Worm (Caenorhabditis elegans) whole organism, L3 larva: ENCODE measurements around the gene C16D9.1.
A peak's percentile ranks its signal among the peaks of the same experiment; 100 is the strongest.

ENCODE experiments used
- R02D3.7 ChIP-seq: fragments of 150-350 bp; optimal IDR thresholded peaks from 2 replicates; lab custom pipeline; 2014; ENCODE audit warnings: missing biosample characterization, missing genetic modification characterization
- ZK546.5 ChIP-seq: sonication (generic microtip); optimal IDR thresholded peaks from 2 replicates; lab custom pipeline; 2017; ENCODE audit warnings: missing biosample characterization, missing genetic modification characterization
- aly-2 ChIP-seq: fragments of 150-350 bp; optimal IDR thresholded peaks from 2 replicates; lab custom pipeline; 2014; ENCODE audit warnings: missing biosample characterization, missing genetic modification characterization
- ama-1 ChIP-seq: fragments of 150-350 bp; optimal IDR thresholded peaks from 2 replicates; lab custom pipeline; 2018
- ceh-16 ChIP-seq: sonication (generic microtip); optimal IDR thresholded peaks from 2 replicates; lab custom pipeline; 2017; ENCODE audit warnings: missing biosample characterization, missing genetic modification characterization
- ceh-28 ChIP-seq: fragments of 150-350 bp; optimal IDR thresholded peaks from 2 replicates; lab custom pipeline; 2014; ENCODE audit warnings: missing biosample characterization, missing genetic modification reagents, missing genetic modification characterization
- ceh-82 ChIP-seq: fragments of 150-350 bp; optimal IDR thresholded peaks from 2 replicates; lab custom pipeline; 2014; ENCODE audit warnings: missing biosample characterization, missing genetic modification characterization
- ceh-9 ChIP-seq: sonication (generic microtip); optimal IDR thresholded peaks from 2 replicates; lab custom pipeline; 2018; ENCODE audit warnings: missing biosample characterization, missing genetic modification characterization
- daf-12 ChIP-seq: fragments of 150-350 bp; optimal IDR thresholded peaks from 2 replicates; lab custom pipeline; 2014; ENCODE audit warnings: missing biosample characterization, missing genetic modification reagents, missing genetic modification characterization
- egl-27 ChIP-seq: sonication (generic microtip); optimal IDR thresholded peaks from 4 replicates; lab custom pipeline; 2017; ENCODE audit warnings: missing biosample characterization, missing genetic modification reagents, missing genetic modification characterization
- egl-5 ChIP-seq: fragments of 150-350 bp; optimal IDR thresholded peaks from 2 replicates; lab custom pipeline; 2017; ENCODE audit warnings: missing biosample characterization, missing genetic modification reagents, missing genetic modification characterization, inconsistent platforms
- elt-1 ChIP-seq: fragments of 150-350 bp; optimal IDR thresholded peaks from 2 replicates; lab custom pipeline; 2014; ENCODE audit warnings: missing biosample characterization, missing genetic modification characterization
- elt-2 ChIP-seq: sonication (generic microtip); optimal IDR thresholded peaks from 2 replicates; lab custom pipeline; 2016; ENCODE audit warnings: missing genetic modification reagents, mild to moderate bottlenecking, missing genetic modification characterization, missing compliant biosample characterization
- elt-3 ChIP-seq, 3 experiments: fragments of 150-350 bp in 1 of 3; sonication (generic microtip) in 2 of 3; optimal IDR thresholded peaks; 2 replicates in 2 of 3; 4 replicates in 1 of 3; lab custom pipeline; 2014 to 2017; ENCODE audit warnings: missing biosample characterization in 3 of 3, missing genetic modification characterization in 3 of 3
- fkh-10 ChIP-seq: sonication (generic microtip); optimal IDR thresholded peaks from 2 replicates; lab custom pipeline; 2017; ENCODE audit warnings: missing biosample characterization, missing genetic modification reagents, missing genetic modification characterization
- fos-1 ChIP-seq: fragments of 150-350 bp; optimal IDR thresholded peaks from 2 replicates; lab custom pipeline; 2014; ENCODE audit warnings: missing biosample characterization, missing genetic modification characterization
- hmg-11 ChIP-seq: sonication (generic microtip); optimal IDR thresholded peaks from 2 replicates; lab custom pipeline; 2016; ENCODE audit warnings: missing genetic modification characterization, missing compliant biosample characterization
- jun-1 ChIP-seq: fragments of 150-350 bp; optimal IDR thresholded peaks from 2 replicates; lab custom pipeline; 2014; ENCODE audit warnings: missing biosample characterization, missing genetic modification reagents, missing genetic modification characterization
- lin-15B ChIP-seq: fragments of 150-350 bp; optimal IDR thresholded peaks from 2 replicates; lab custom pipeline; 2014; ENCODE audit warnings: missing biosample characterization, missing genetic modification characterization
- lin-39 ChIP-seq: fragments of 150-350 bp; optimal IDR thresholded peaks from 2 replicates; lab custom pipeline; 2018; ENCODE audit warnings: missing biosample characterization, missing genetic modification reagents, missing genetic modification characterization
- mdl-1 ChIP-seq: fragments of 150-350 bp; optimal IDR thresholded peaks from 2 replicates; lab custom pipeline; 2014; ENCODE audit warnings: missing biosample characterization, missing genetic modification characterization
- mml-1 ChIP-seq: fragments of 150-350 bp; sonication (generic microtip); optimal IDR thresholded peaks from 3 replicates; lab custom pipeline; 2014; ENCODE audit warnings: missing biosample characterization, missing genetic modification characterization
- nfya-1 ChIP-seq: sonication (generic microtip); optimal IDR thresholded peaks from 2 replicates; lab custom pipeline; 2017; ENCODE audit warnings: missing genetic modification characterization, mild to moderate bottlenecking, missing compliant biosample characterization, antibody characterized with exemption, moderate library complexity; ENCODE audit not compliant: insufficient read depth
- nhr-12 ChIP-seq: fragments of 150-350 bp; optimal IDR thresholded peaks from 2 replicates; lab custom pipeline; 2014; ENCODE audit warnings: missing biosample characterization, missing genetic modification characterization
- nhr-23 ChIP-seq: fragments of 150-350 bp; optimal IDR thresholded peaks from 2 replicates; lab custom pipeline; 2014; ENCODE audit warnings: missing biosample characterization, missing genetic modification reagents, missing genetic modification characterization
- nhr-25 ChIP-seq: sonication (generic microtip); optimal IDR thresholded peaks from 2 replicates; lab custom pipeline; 2017; ENCODE audit warnings: missing biosample characterization, missing genetic modification characterization
- nhr-28 ChIP-seq: fragments of 150-350 bp; optimal IDR thresholded peaks from 2 replicates; lab custom pipeline; 2014; ENCODE audit warnings: missing biosample characterization, missing genetic modification characterization
- nhr-43 ChIP-seq: sonication (generic microtip); optimal IDR thresholded peaks from 2 replicates; lab custom pipeline; 2016; ENCODE audit warnings: mild to moderate bottlenecking, missing genetic modification characterization, missing compliant biosample characterization; ENCODE audit not compliant: poor library complexity, severe bottlenecking
- nhr-76 ChIP-seq: fragments of 150-350 bp; sonication (generic microtip); optimal IDR thresholded peaks from 5 replicates; lab custom pipeline; 2014; ENCODE audit warnings: missing biosample characterization, missing genetic modification characterization
- pha-4 ChIP-seq: fragments of 150-350 bp; optimal IDR thresholded peaks from 2 replicates; lab custom pipeline; 2014; ENCODE audit warnings: missing biosample characterization, missing genetic modification reagents, missing genetic modification characterization
- pqm-1 ChIP-seq: fragments of 150-350 bp; optimal IDR thresholded peaks from 2 replicates; lab custom pipeline; 2017; ENCODE audit warnings: missing biosample characterization, missing genetic modification characterization, inconsistent platforms
- sea-2 ChIP-seq: fragments of 150-350 bp; sonication (generic microtip); optimal IDR thresholded peaks from 4 replicates; lab custom pipeline; 2014; ENCODE audit warnings: missing biosample characterization, missing genetic modification reagents, missing genetic modification characterization
- skn-1 ChIP-seq: fragments of 150-350 bp; optimal IDR thresholded peaks from 2 replicates; lab custom pipeline; 2014; ENCODE audit warnings: missing biosample characterization, missing genetic modification characterization
- snpc-4 ChIP-seq: fragments of 150-350 bp; optimal IDR thresholded peaks from 2 replicates; lab custom pipeline; 2014; ENCODE audit warnings: missing biosample characterization, missing genetic modification characterization
- tbx-2 ChIP-seq: sonication (generic microtip); optimal IDR thresholded peaks from 2 replicates; lab custom pipeline; 2016; ENCODE audit warnings: mild to moderate bottlenecking, missing genetic modification characterization, missing compliant biosample characterization
- unc-39 ChIP-seq: sonication (generic microtip); optimal IDR thresholded peaks from 4 replicates; lab custom pipeline; 2017; ENCODE audit warnings: missing biosample characterization, missing genetic modification characterization
- unc-62 ChIP-seq: fragments of 150-350 bp; sonication (generic microtip); optimal IDR thresholded peaks from 4 replicates; lab custom pipeline; 2014; ENCODE audit warnings: missing biosample characterization, missing genetic modification reagents, missing genetic modification characterization
- zag-1 ChIP-seq: fragments of 150-350 bp; optimal IDR thresholded peaks from 2 replicates; lab custom pipeline; 2014; ENCODE audit warnings: missing biosample characterization, missing genetic modification characterization
- ztf-4 ChIP-seq: fragments of 150-350 bp; optimal IDR thresholded peaks from 2 replicates; lab custom pipeline; 2014; ENCODE audit warnings: missing biosample characterization, missing genetic modification characterization

C16D9.1 gene

ce11 chrV:8302522-8302921, 43.4 kb downstream of the C16D9.1 start, which contains the start of gene sel-9:
Gene sel-9 (minus strand): TSS chrV:8302580.
- TF ChIP-seq ceh-28 (tag; lab: Kevin White, UChicago) (peak; percentile 9), fos-1 (no peak), elt-2 (peak; percentile 22), ZK546.5 (tag; lab: Kevin White, UChicago) (no peak), skn-1 (tag; lab: Kevin White, UChicago) (peak; percentile 16), zag-1 (tag; lab: Kevin White, UChicago) (no peak), nhr-28 (tag; lab: Kevin White, UChicago) (no peak), nhr-43 (tag; lab: Kevin White, UChicago) (no peak), ama-1 (lab: Kevin White, UChicago) (no peak), unc-62 (GFP tag; lab: Kevin White, UChicago) (no peak), lin-15B (tag; lab: Kevin White, UChicago) (peak; percentile 74), nhr-23 (tag; lab: Kevin White, UChicago) (peak; percentile 46), ceh-9 (tag; lab: Kevin White, UChicago) (no peak), nfya-1 (tag; lab: Kevin White, UChicago) (peak; percentile 54), ceh-82 (no peak), elt-3 (tag; optimal IDR thresholded peaks at IDR 0.05; lab: Kevin White, UChicago) (no peak), lin-39 (tag; lab: Kevin White, UChicago) (no peak), hmg-11 (tag; lab: Kevin White, UChicago) (no peak), jun-1 (tag; lab: Kevin White, UChicago) (no peak), mdl-1 (tag; lab: Kevin White, UChicago) (no peak), pha-4 (tag; lab: Kevin White, UChicago) (peak; percentile 60), unc-39 (tag; lab: Kevin White, UChicago) (no peak), egl-27 (tag; lab: Kevin White, UChicago) (no peak), nhr-25 (tag; lab: Kevin White, UChicago) (no peak), aly-2 (tag; lab: Kevin White, UChicago) (no peak), ceh-16 (tag; lab: Kevin White, UChicago) (no peak)
- TF ChIP-seq, all 47 proteins: peak for 7

ce11 chrV:8304461-8305195, 45.5 kb downstream of the C16D9.1 start, which contains the start of gene W02D7.11:
Gene W02D7.11 (minus strand): TSS chrV:8304511.
- TF ChIP-seq snpc-4 (tag; lab: Kevin White, UChicago): no peak
- TF ChIP-seq sea-2 (GFP tag; lab: Kevin White, UChicago): no peak
- no peak for TF ChIP-seq lin-39 (tag; lab: Kevin White, UChicago)
- no peak for TF ChIP-seq nhr-76 (tag; lab: Kevin White, UChicago)
- TF ChIP-seq mml-1 (tag; lab: Kevin White, UChicago): no peak
- no peak for TF ChIP-seq elt-3 (tag; optimal IDR thresholded peaks at IDR 0.05; lab: Kevin White, UChicago)
- no peak for TF ChIP-seq egl-5 (tag; lab: Kevin White, UChicago)
- TF ChIP-seq nhr-23 (tag; lab: Kevin White, UChicago): no peak
- peak; percentile 36 for TF ChIP-seq elt-2
- no peak for TF ChIP-seq nhr-43 (tag; lab: Kevin White, UChicago)
- peak; percentile 87 for TF ChIP-seq pha-4 (tag; lab: Kevin White, UChicago)
- peak; percentile 9 for TF ChIP-seq pqm-1 (tag; lab: Kevin White, UChicago)
- TF ChIP-seq elt-1 (tag; lab: Kevin White, UChicago): no peak
- no peak for TF ChIP-seq ama-1 (lab: Kevin White, UChicago)
- TF ChIP-seq aly-2 (tag; lab: Kevin White, UChicago): no peak

ce11 chrV:8305940-8306339, 46.8 kb downstream of the C16D9.1 start:
- no peak for TF ChIP-seq nhr-25 (tag; lab: Kevin White, UChicago)
- TF ChIP-seq pqm-1 (tag; lab: Kevin White, UChicago): peak; percentile 58
- TF ChIP-seq elt-2: peak; percentile 70
- TF ChIP-seq pha-4 (tag; lab: Kevin White, UChicago): peak; percentile 23
- no peak for TF ChIP-seq daf-12 (tag; lab: Kevin White, UChicago)
- TF ChIP-seq ceh-82: no peak

DNA sequence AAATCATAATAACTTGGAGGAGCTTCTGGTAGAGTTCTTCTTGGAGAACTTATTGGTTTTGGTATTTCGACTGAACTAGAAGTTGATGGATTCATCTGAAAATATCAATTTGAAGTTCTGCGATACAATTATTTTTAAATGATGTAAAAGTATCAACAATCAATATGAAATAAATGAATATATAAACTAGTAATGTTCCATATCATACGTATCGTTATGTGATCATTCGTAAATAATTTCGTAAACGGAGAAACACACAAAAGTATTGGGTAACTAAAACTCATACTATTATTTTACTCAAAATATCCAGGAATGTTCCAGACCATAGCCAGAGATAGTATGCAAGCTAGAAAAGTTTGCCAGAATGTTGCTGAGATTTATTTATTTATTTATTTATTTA, 47.2 kb downstream of the C16D9.1 start, which contains the start of gene W02D7.8:
TSS of gene W02D7.8 (minus strand) at position 101 of the 400 bp plus-strand sequence.
- no peak for TF ChIP-seq aly-2 (tag; lab: Kevin White, UChicago)
- TF ChIP-seq tbx-2 (tag; lab: Kevin White, UChicago): no peak
- no peak for TF ChIP-seq nhr-12
- TF ChIP-seq lin-39 (tag; lab: Kevin White, UChicago): no peak
- TF ChIP-seq egl-5 (tag; lab: Kevin White, UChicago): no peak
- TF ChIP-seq sea-2 (GFP tag; lab: Kevin White, UChicago): no peak
- no peak for TF ChIP-seq ZK546.5 (tag; lab: Kevin White, UChicago)
- no peak for TF ChIP-seq fkh-10 (GFP tag; lab: Kevin White, UChicago)
- no peak for TF ChIP-seq ztf-4 (tag; lab: Kevin White, UChicago)
- no peak for TF ChIP-seq nhr-28 (tag; lab: Kevin White, UChicago)
- no peak for TF ChIP-seq unc-62 (GFP tag; lab: Kevin White, UChicago)
- no peak for TF ChIP-seq jun-1 (tag; lab: Kevin White, UChicago)
- TF ChIP-seq fos-1: no peak
- TF ChIP-seq elt-3 (tag; optimal IDR thresholded peaks at IDR 0.05; lab: Kevin White, UChicago): no peak
- no peak for TF ChIP-seq R02D3.7 (tag; lab: Kevin White, UChicago)
- no peak for TF ChIP-seq nhr-76 (tag; lab: Kevin White, UChicago)
